Fruit fly (Drosophila melanogaster) whole organism, prepupa: Measurements from ENCODE around the gene CG3626.

Source experiments
- Blimp-1 ChIP-seq: fragments of 200-800 bp; sonication (Bioruptor generic); optimal IDR thresholded peaks from 3 replicates; lab custom pipeline; 2017; ENCODE audit warnings: missing biosample characterization, missing genetic modification characterization, mild to moderate bottlenecking, moderate library complexity, missing genetic modification reagents
- CG10669 ChIP-seq: fragments of 200-800 bp; sonication (Bioruptor generic); optimal IDR thresholded peaks from 3 replicates; lab custom pipeline; 2018; ENCODE audit warnings: missing biosample characterization, mild to moderate bottlenecking, missing genetic modification characterization, moderate library complexity
- CG11762 ChIP-seq: fragments of 200-800 bp; sonication (Bioruptor generic); optimal IDR thresholded peaks from 3 replicates; lab custom pipeline; 2016; ENCODE audit warnings: missing biosample characterization, missing genetic modification characterization; ENCODE audit not compliant: insufficient read depth
- CG11902 ChIP-seq: fragments of 200-800 bp; sonication (Bioruptor generic); optimal IDR thresholded peaks from 3 replicates; lab custom pipeline; 2016; ENCODE audit warnings: missing biosample characterization, missing genetic modification characterization
- CG15336 ChIP-seq: fragments of 200-800 bp; sonication (Bioruptor generic); IDR thresholded peaks from 2 replicates; pipeline ENCODE4 v1.3.6; 2022; ENCODE audit warnings: missing biosample characterization, missing genetic modification characterization
- CG1621 ChIP-seq: fragments of 200-800 bp; sonication (Bioruptor generic); optimal IDR thresholded peaks from 3 replicates; lab custom pipeline; 2018; ENCODE audit warnings: missing biosample characterization, mild to moderate bottlenecking, missing genetic modification characterization
- CG3032 ChIP-seq: fragments of 200-800 bp; optimal IDR thresholded peaks from 2 replicates; lab custom pipeline; 2019; ENCODE audit warnings: missing biosample characterization, mild to moderate bottlenecking, missing genetic modification characterization, moderate library complexity
- CG32006 ChIP-seq: fragments of 200-800 bp; sonication (Bioruptor generic); optimal IDR thresholded peaks from 3 replicates; lab custom pipeline; 2017; ENCODE audit warnings: missing biosample characterization, mild to moderate bottlenecking, missing genetic modification characterization
- CG34406 ChIP-seq: fragments of 200-800 bp; sonication (Bioruptor generic); optimal IDR thresholded peaks from 3 replicates; lab custom pipeline; 2016; ENCODE audit warnings: missing biosample characterization, missing genetic modification characterization
- CG4318 ChIP-seq: fragments of 200-800 bp; sonication (Bioruptor generic); optimal IDR thresholded peaks from 3 replicates; lab custom pipeline; 2017; ENCODE audit warnings: missing biosample characterization, mild to moderate bottlenecking, missing genetic modification characterization
- CG6163 ChIP-seq: fragments of 200-800 bp; sonication (Bioruptor generic); IDR thresholded peaks from 3 replicates; pipeline ENCODE4 v1.3.6; 2022; ENCODE audit warnings: missing biosample characterization, missing genetic modification characterization
- CG6276 ChIP-seq: fragments of 200-800 bp; sonication (Bioruptor generic); optimal IDR thresholded peaks from 2 replicates; lab custom pipeline; 2017; ENCODE audit warnings: missing biosample characterization, mild to moderate bottlenecking, missing genetic modification characterization
- CG6792 ChIP-seq: fragments of 200-800 bp; sonication (Bioruptor generic); optimal IDR thresholded peaks from 3 replicates; lab custom pipeline; 2016; ENCODE audit warnings: missing biosample characterization, missing genetic modification characterization
- CG6808 ChIP-seq: fragments of 200-800 bp; sonication (Bioruptor generic); optimal IDR thresholded peaks from 3 replicates; lab custom pipeline; 2017; ENCODE audit warnings: missing biosample characterization, missing genetic modification characterization, mild to moderate bottlenecking, moderate library complexity, missing genetic modification reagents
- CG6854 ChIP-seq: fragments of 200-800 bp; sonication (Bioruptor generic); optimal IDR thresholded peaks from 2 replicates; lab custom pipeline; 2017; ENCODE audit warnings: missing biosample characterization, mild to moderate bottlenecking, missing genetic modification characterization
- CG7368 ChIP-seq: fragments of 200-800 bp; sonication (Bioruptor generic); optimal IDR thresholded peaks from 3 replicates; lab custom pipeline; 2016; ENCODE audit warnings: missing biosample characterization, missing genetic modification characterization
- CG8319 ChIP-seq: fragments of 200-800 bp; sonication (Bioruptor generic); optimal IDR thresholded peaks from 3 replicates; lab custom pipeline; 2016; ENCODE audit warnings: missing biosample characterization, missing genetic modification characterization
- CG8632 ChIP-seq: fragments of 200-800 bp; sonication (Bioruptor generic); optimal IDR thresholded peaks from 3 replicates; lab custom pipeline; 2016; ENCODE audit warnings: missing biosample characterization, missing genetic modification characterization
- CG9139 ChIP-seq: fragments of 200-800 bp; sonication (Bioruptor generic); optimal IDR thresholded peaks from 3 replicates; lab custom pipeline; 2017; ENCODE audit warnings: missing biosample characterization, mild to moderate bottlenecking, missing genetic modification characterization
- Eip75B ChIP-seq: fragments of 200-800 bp; sonication (Bioruptor generic); optimal IDR thresholded peaks from 3 replicates; lab custom pipeline; 2016; ENCODE audit warnings: missing biosample characterization, missing genetic modification characterization
- Eip78C ChIP-seq: fragments of 200-800 bp; sonication (Bioruptor generic); peaks from one replicate; lab custom pipeline; 2016; ENCODE audit warnings: missing biosample characterization, missing genetic modification characterization
- Eip93F ChIP-seq: fragments of 200-800 bp; sonication (Bioruptor generic); optimal IDR thresholded peaks from 2 replicates; lab custom pipeline; 2016; ENCODE audit warnings: missing biosample characterization, mild to moderate bottlenecking, missing genetic modification characterization
- Ets21C ChIP-seq: fragments of 200-800 bp; sonication (Bioruptor generic); optimal IDR thresholded peaks from 3 replicates; lab custom pipeline; 2016; ENCODE audit warnings: missing biosample characterization, missing genetic modification characterization
- Gug ChIP-seq: fragments of 200-800 bp; sonication (Bioruptor generic); IDR thresholded peaks from 2 replicates; pipeline ENCODE4 v1.3.6; 2022; ENCODE audit warnings: missing biosample characterization, missing genetic modification characterization
- Hr4 ChIP-seq: fragments of 200-800 bp; sonication (Bioruptor generic); optimal IDR thresholded peaks from 3 replicates; lab custom pipeline; 2016; ENCODE audit warnings: missing biosample characterization, missing genetic modification characterization
- Lpt ChIP-seq: fragments of 200-800 bp; sonication (Bioruptor generic); optimal IDR thresholded peaks from 3 replicates; lab custom pipeline; 2016; ENCODE audit warnings: missing biosample characterization, missing genetic modification characterization
- OdsH ChIP-seq: fragments of 200-800 bp; sonication (Bioruptor generic); optimal IDR thresholded peaks from 3 replicates; lab custom pipeline; 2016; ENCODE audit warnings: missing biosample characterization, missing genetic modification characterization
- Sox102F ChIP-seq: fragments of 200-800 bp; sonication (Bioruptor generic); optimal IDR thresholded peaks from 2 replicates; lab custom pipeline; 2016; ENCODE audit warnings: missing biosample characterization, mild to moderate bottlenecking, missing genetic modification characterization
- achi ChIP-seq: fragments of 200-800 bp; sonication (Bioruptor generic); optimal IDR thresholded peaks from 3 replicates; lab custom pipeline; 2016; ENCODE audit warnings: missing biosample characterization, missing genetic modification characterization
- acj6 ChIP-seq: fragments of 200-800 bp; sonication (Bioruptor generic); optimal IDR thresholded peaks from 3 replicates; lab custom pipeline; 2016; ENCODE audit warnings: missing biosample characterization, missing genetic modification characterization
- cyc ChIP-seq: fragments of 200-800 bp; sonication (Bioruptor generic); optimal IDR thresholded peaks from 3 replicates; lab custom pipeline; 2016; ENCODE audit warnings: missing biosample characterization, missing genetic modification characterization
- dac ChIP-seq: fragments of 200-800 bp; sonication (Bioruptor generic); optimal IDR thresholded peaks from 2 replicates; lab custom pipeline; 2017; ENCODE audit warnings: missing biosample characterization, mild to moderate bottlenecking, missing genetic modification characterization
- eg ChIP-seq: fragments of 200-800 bp; sonication (Bioruptor generic); IDR thresholded peaks from 3 replicates; pipeline ENCODE4 v1.3.6; 2022; ENCODE audit warnings: missing biosample characterization, missing genetic modification characterization
- esn ChIP-seq: fragments of 200-800 bp; sonication (Bioruptor generic); optimal IDR thresholded peaks from 2 replicates; lab custom pipeline; 2016; ENCODE audit warnings: missing biosample characterization, mild to moderate bottlenecking, missing genetic modification characterization, moderate library complexity
- salr ChIP-seq, 2 experiments: fragments of 200-800 bp; sonication (Bioruptor generic); optimal IDR thresholded peaks; 3 replicates each; lab custom pipeline; 2016 to 2018; ENCODE audit warnings: missing biosample characterization in 2 of 2, missing genetic modification characterization in 2 of 2, mild to moderate bottlenecking in 1 of 2
- spab ChIP-seq: fragments of 200-800 bp; sonication (Bioruptor generic); optimal IDR thresholded peaks from 2 replicates; lab custom pipeline; 2017; ENCODE audit warnings: missing biosample characterization, mild to moderate bottlenecking, missing genetic modification characterization, missing genetic modification reagents
- svp ChIP-seq: fragments of 200-800 bp; sonication (Bioruptor generic); peaks from one replicate; lab custom pipeline; 2016; ENCODE audit warnings: missing biosample characterization, missing genetic modification characterization
- topi ChIP-seq: fragments of 200-800 bp; sonication (Bioruptor generic); optimal IDR thresholded peaks from 3 replicates; lab custom pipeline; 2016; ENCODE audit warnings: missing biosample characterization, missing genetic modification characterization
- vri ChIP-seq: fragments of 200-800 bp; sonication (Bioruptor generic); optimal IDR thresholded peaks from 3 replicates; lab custom pipeline; 2016; ENCODE audit warnings: missing biosample characterization, mild to moderate bottlenecking, missing genetic modification characterization

The CG3626 gene

DNA sequence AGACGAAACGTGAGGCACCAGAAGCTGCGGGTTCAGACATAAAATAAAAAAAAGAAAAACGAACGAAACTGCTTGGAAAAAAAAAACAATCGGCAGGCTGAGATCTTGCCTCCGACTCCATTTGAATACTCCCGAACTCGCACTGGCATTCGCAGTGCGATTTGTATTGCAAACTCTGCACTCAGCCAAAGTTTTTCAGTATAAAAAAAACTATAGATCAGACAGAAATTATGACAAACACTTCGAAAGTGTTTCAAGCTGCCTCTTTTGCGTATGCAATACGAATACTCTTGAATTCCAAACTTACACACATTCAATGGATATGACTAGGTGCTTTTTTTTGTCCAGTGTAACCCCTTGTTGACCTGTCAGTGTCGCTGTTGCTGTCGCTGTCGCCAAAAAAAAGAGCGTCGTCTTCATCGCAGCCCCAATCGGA is 25.1 kb downstream of the CG3626 start (continued):
- TF ChIP-seq CG10669 (GFP tag; lab: Kevin White, UChicago): peak; percentile 68
- peak; percentile 58 for TF ChIP-seq CG32006 (GFP tag; lab: Kevin White, UChicago)
- TF ChIP-seq cyc (GFP tag; lab: Kevin White, UChicago): peak; percentile 80
- TF ChIP-seq Eip93F (GFP tag; lab: Kevin White, UChicago): no peak
- TF ChIP-seq CG6808 (GFP tag; lab: Kevin White, UChicago): peak; percentile 67
- peak; percentile 89 for TF ChIP-seq svp (GFP tag; lab: Kevin White, UChicago)
- peak; percentile 81 for TF ChIP-seq Eip78C
- TF ChIP-seq salr (GFP tag; optimal IDR thresholded peaks at IDR 0.05; lab: Kevin White, UChicago): peak; percentile 14 to 22
- TF ChIP-seq CG3032 (tag; lab: Kevin White, UChicago): peak; percentile 58
- no peak for TF ChIP-seq Gug (GFP tag; lab: Robert Waterston, UW)
- peak; percentile 14 for TF ChIP-seq Lpt (GFP tag; lab: Kevin White, UChicago)

DNA sequence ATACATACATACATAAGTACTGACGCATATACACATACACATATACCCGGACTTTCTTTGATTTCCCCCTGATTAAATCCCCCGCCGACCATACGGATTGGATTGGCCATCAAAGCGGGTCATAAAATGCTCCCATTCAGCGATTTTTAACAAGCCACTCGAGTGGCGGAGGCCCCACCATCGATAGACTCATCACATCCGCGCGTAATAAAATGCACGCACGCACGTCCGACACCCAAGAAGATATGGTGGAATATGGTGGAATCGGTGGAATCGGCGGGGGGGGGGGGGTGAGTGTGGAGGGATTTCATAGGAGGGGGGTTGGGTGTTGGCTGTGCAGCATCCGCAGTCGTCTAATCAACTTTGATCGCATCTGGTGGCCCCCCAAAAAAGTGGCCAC is 33.5 kb downstream of the CG3626 start:
- TF ChIP-seq OdsH (GFP tag; lab: Kevin White, UChicago) (no peak), CG6854 (GFP tag; lab: Kevin White, UChicago) (no peak), Hr4 (GFP tag; lab: Kevin White, UChicago) (no peak), CG32006 (GFP tag; lab: Kevin White, UChicago) (no peak), eg (GFP tag; lab: Robert Waterston, UW) (no peak), CG11902 (GFP tag; lab: Kevin White, UChicago) (no peak), CG8319 (GFP tag; lab: Kevin White, UChicago) (no peak), CG8632 (GFP tag; lab: Kevin White, UChicago) (no peak), salr (GFP tag; optimal IDR thresholded peaks at IDR 0.05; lab: Kevin White, UChicago) (no peak), vri (GFP tag; lab: Kevin White, UChicago) (no peak), CG15336 (GFP tag; lab: Robert Waterston, UW) (no peak), CG9139 (GFP tag; lab: Kevin White, UChicago) (no peak), CG7368 (GFP tag; lab: Kevin White, UChicago) (no peak), CG6276 (GFP tag; lab: Kevin White, UChicago) (no peak), CG1621 (tag; lab: Kevin White, UChicago) (no peak), esn (no peak), Ets21C (no peak), Blimp-1 (GFP tag; lab: Kevin White, UChicago) (no peak), CG34406 (GFP tag; lab: Kevin White, UChicago) (no peak)

DNA sequence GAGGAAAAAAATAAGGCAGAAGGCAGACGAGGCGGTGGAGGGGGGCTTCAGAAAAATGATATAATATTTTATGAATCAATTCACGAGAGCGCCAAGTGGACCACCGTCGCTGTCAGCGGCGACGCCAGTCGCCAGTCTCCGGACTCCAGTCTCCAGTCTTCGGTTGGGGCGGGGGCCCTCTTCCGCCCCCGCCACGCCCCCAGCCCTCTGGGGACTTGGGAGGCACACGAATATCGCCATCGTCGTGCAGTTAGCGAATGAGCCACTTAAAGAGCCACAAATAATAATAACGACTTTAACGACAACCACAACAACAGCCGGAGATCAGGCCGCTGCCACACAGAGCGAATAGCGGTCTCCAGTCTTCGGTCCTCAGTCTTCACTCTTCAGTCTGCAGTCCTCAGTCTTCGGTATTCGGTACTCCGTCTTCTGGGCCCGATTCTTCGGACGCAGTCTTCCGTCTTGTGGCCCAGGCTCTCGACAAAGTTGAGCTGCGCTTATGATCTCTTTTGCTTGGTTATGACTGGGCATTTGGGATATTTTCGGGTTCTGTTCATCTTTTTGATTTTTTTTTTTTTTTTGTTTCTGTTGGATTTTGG is 35.4 kb downstream of the CG3626 start:
- TF ChIP-seq dac (no peak), Lpt (GFP tag; lab: Kevin White, UChicago) (no peak), Eip75B (no peak), achi (no peak), CG8632 (GFP tag; lab: Kevin White, UChicago) (no peak), CG4318 (GFP tag; lab: Kevin White, UChicago) (no peak), Eip78C (peak; percentile 42), CG32006 (GFP tag; lab: Kevin White, UChicago) (no peak), CG6276 (GFP tag; lab: Kevin White, UChicago) (no peak), esn (no peak), topi (GFP tag; lab: Kevin White, UChicago) (no peak), CG6792 (GFP tag; lab: Kevin White, UChicago) (no peak), CG11762 (GFP tag; lab: Kevin White, UChicago) (no peak), CG6163 (GFP tag; lab: Robert Waterston, UW) (0 out of 3 replicates have a peak, but pooled peaks have one; percentile 11), Sox102F (GFP tag; lab: Kevin White, UChicago) (no peak), spab (no peak), CG6854 (GFP tag; lab: Kevin White, UChicago) (no peak), acj6 (no peak), vri (GFP tag; lab: Kevin White, UChicago) (peak; percentile 4)
